Worm (Caenorhabditis elegans) whole organism, young adult: ENCODE results near the gene nhr-97.

Experiments used
- B0035.1 ChIP-seq: sonication (generic microtip); optimal IDR thresholded peaks from 2 replicates; lab custom pipeline; 2016; ENCODE audit warnings: missing genetic modification characterization, mild to moderate bottlenecking, missing compliant biosample characterization, missing genotype, missing genetic modification reagents
- C06A6.2 ChIP-seq: fragments of 200-800 bp; sonication (Bioruptor generic); conservative IDR thresholded peaks from 2 replicates; pipeline ENCODE4 v1.3.6; 2022; ENCODE audit warnings: missing genetic modification characterization, missing compliant biosample characterization
- F23B12.7 ChIP-seq: sonication (generic microtip); optimal IDR thresholded peaks from 2 replicates; lab custom pipeline; 2017; ENCODE audit warnings: missing genetic modification characterization, mild to moderate bottlenecking, missing compliant biosample characterization, antibody characterized with exemption, moderate library complexity; ENCODE audit not compliant: insufficient read depth
- F57C9.4 ChIP-seq: sonication (generic microtip); optimal IDR thresholded peaks from 2 replicates; lab custom pipeline; 2017; ENCODE audit warnings: mild to moderate bottlenecking, missing genetic modification characterization, missing compliant biosample characterization
- K11D2.4 ChIP-seq: fragments of 200-800 bp; sonication (Bioruptor generic); IDR thresholded peaks from 2 replicates; pipeline ENCODE4 v1.3.6; 2022; ENCODE audit warnings: missing genetic modification reagents, missing genetic modification characterization, missing compliant biosample characterization
- Y53F4B.3 ChIP-seq: fragments of 200-800 bp; sonication (Bioruptor generic); IDR thresholded peaks from 2 replicates; pipeline ENCODE4 v1.3.6; 2022; ENCODE audit warnings: missing genetic modification reagents, missing genetic modification characterization, missing compliant biosample characterization
- Y53G8AR.9 ChIP-seq: fragments of 200-800 bp; sonication (Bioruptor generic); conservative IDR thresholded peaks from 2 replicates; pipeline ENCODE4 v1.3.6; 2022; ENCODE audit warnings: missing genetic modification reagents, missing genetic modification characterization, missing compliant biosample characterization
- Y56A3A.18 ChIP-seq: fragments of 200-800 bp; sonication (Bioruptor generic); IDR thresholded peaks from 2 replicates; pipeline ENCODE4 v1.3.6; 2022; ENCODE audit warnings: missing genetic modification reagents, missing genetic modification characterization, missing compliant biosample characterization
- aptf-2 ChIP-seq: fragments of 200-800 bp; sonication (Bioruptor generic); conservative IDR thresholded peaks from 2 replicates; pipeline ENCODE4 v1.3.6; 2022; ENCODE audit warnings: missing genetic modification reagents, missing genetic modification characterization, missing compliant biosample characterization
- bed-1 ChIP-seq: fragments of 200-800 bp; sonication (Bioruptor generic); IDR thresholded peaks from 2 replicates; pipeline ENCODE4 v1.3.6; 2022; ENCODE audit warnings: missing genetic modification reagents, missing genetic modification characterization, missing compliant biosample characterization
- cebp-1 ChIP-seq, 2 experiments: fragments of 200-800 bp in 1 of 2; sonication (Bioruptor generic) in 1 of 2; sonication (generic microtip) in 1 of 2; IDR thresholded peaks in 1 of 2; optimal IDR thresholded peaks in 1 of 2; 2 replicates each; pipeline versions ENCODE4 v1.3.6 to Lab custom; 2017 to 2022; ENCODE audit warnings: missing compliant biosample characterization in 2 of 2, missing genetic modification characterization in 2 of 2, mild to moderate bottlenecking in 1 of 2, missing genetic modification reagents in 1 of 2, moderate library complexity in 1 of 2
- cebp-2 ChIP-seq: fragments of 200-800 bp; sonication (Bioruptor generic); IDR thresholded peaks from 2 replicates; pipeline ENCODE4 v1.3.6; 2022; ENCODE audit warnings: missing genetic modification characterization, missing compliant biosample characterization
- dpl-1 ChIP-seq: fragments of 150-350 bp; optimal IDR thresholded peaks from 2 replicates; lab custom pipeline; 2014; ENCODE audit warnings: missing biosample characterization, missing genetic modification reagents, missing genetic modification characterization
- egl-18 ChIP-seq: fragments of 200-800 bp; sonication (Bioruptor generic); IDR thresholded peaks from 2 replicates; pipeline ENCODE4 v1.3.6; 2022; ENCODE audit warnings: missing genetic modification reagents, missing genetic modification characterization, missing compliant biosample characterization
- ekl-4 ChIP-seq: fragments of 200-800 bp; sonication (Bioruptor generic); IDR thresholded peaks from 2 replicates; pipeline ENCODE4 v1.3.6; 2022; ENCODE audit warnings: missing genetic modification reagents, missing genetic modification characterization, missing compliant biosample characterization
- ets-4 ChIP-seq: fragments of 200-800 bp; sonication (Bioruptor generic); optimal IDR thresholded peaks from 2 replicates; lab custom pipeline; 2018; ENCODE audit warnings: mild to moderate bottlenecking, missing genetic modification characterization, missing compliant biosample characterization
- hlh-26 ChIP-seq: fragments of 200-800 bp; sonication (Bioruptor generic); conservative IDR thresholded peaks from 2 replicates; pipeline ENCODE4 v1.3.6; 2022; ENCODE audit warnings: missing genetic modification reagents, missing genetic modification characterization, missing compliant biosample characterization
- hmg-20 ChIP-seq: fragments of 200-800 bp; sonication (Bioruptor generic); IDR thresholded peaks from 2 replicates; pipeline ENCODE4 v1.3.6; 2022; ENCODE audit warnings: missing genetic modification reagents, missing genetic modification characterization, missing compliant biosample characterization
- lag-1 ChIP-seq: fragments of 200-800 bp; sonication (Bioruptor generic); IDR thresholded peaks from 2 replicates; pipeline ENCODE4 v1.3.6; 2022; ENCODE audit warnings: missing genetic modification reagents, missing genetic modification characterization, missing compliant biosample characterization
- let-607 ChIP-seq, 2 experiments: fragments of 200-800 bp in 1 of 2; sonication (Bioruptor generic) in 1 of 2; sonication (generic microtip) in 1 of 2; optimal IDR thresholded peaks; 2 replicates each; lab custom pipeline; 2016 to 2018; ENCODE audit warnings: mild to moderate bottlenecking in 2 of 2, missing compliant biosample characterization in 2 of 2, missing genetic modification characterization in 2 of 2, moderate library complexity in 2 of 2, missing genotype in 1 of 2
- madf-3 ChIP-seq: fragments of 200-800 bp; sonication (Bioruptor generic); IDR thresholded peaks from 2 replicates; pipeline ENCODE4 v1.3.6; 2022; ENCODE audit warnings: missing genetic modification reagents, missing genetic modification characterization, missing compliant biosample characterization
- mes-4 ChIP-seq: sonication (generic microtip); optimal IDR thresholded peaks from 2 replicates; lab custom pipeline; 2016; ENCODE audit warnings: missing genotype, missing genetic modification characterization, missing compliant biosample characterization
- nfyb-1 ChIP-seq: fragments of 200-800 bp; sonication (Bioruptor generic); IDR thresholded peaks from 2 replicates; pipeline ENCODE4 v1.3.6; 2022; ENCODE audit warnings: missing genetic modification reagents, missing genetic modification characterization, missing compliant biosample characterization
- nhr-27 ChIP-seq: fragments of 200-800 bp; sonication (Bioruptor generic); optimal IDR thresholded peaks from 2 replicates; lab custom pipeline; 2018; ENCODE audit warnings: mild to moderate bottlenecking, missing genetic modification characterization, moderate library complexity, missing compliant biosample characterization
- nhr-90 ChIP-seq: sonication (generic microtip); optimal IDR thresholded peaks from 2 replicates; lab custom pipeline; 2016; ENCODE audit warnings: missing genotype, mild to moderate bottlenecking, missing genetic modification characterization, missing compliant biosample characterization
- sea-2 ChIP-seq: fragments of 200-800 bp; sonication (Bioruptor generic); IDR thresholded peaks from 2 replicates; pipeline ENCODE4 v1.3.6; 2022; ENCODE audit warnings: missing genetic modification characterization, missing compliant biosample characterization
- snpc-3.4 ChIP-seq: sonication (generic microtip); optimal IDR thresholded peaks from 2 replicates; lab custom pipeline; 2017; ENCODE audit warnings: missing genetic modification characterization, mild to moderate bottlenecking, missing compliant biosample characterization, antibody characterized with exemption, moderate library complexity, missing genotype, missing genetic modification reagents
- sptf-2 ChIP-seq: fragments of 200-800 bp; sonication (Bioruptor generic); optimal IDR thresholded peaks from 2 replicates; lab custom pipeline; 2018; ENCODE audit warnings: mild to moderate bottlenecking, missing genetic modification characterization, missing compliant biosample characterization
- tlf-1 ChIP-seq: fragments of 200-800 bp; sonication (Bioruptor generic); optimal IDR thresholded peaks from 2 replicates; lab custom pipeline; 2018; ENCODE audit warnings: mild to moderate bottlenecking, missing genetic modification characterization, missing compliant biosample characterization
- unc-130 ChIP-seq: sonication (generic microtip); optimal IDR thresholded peaks from 2 replicates; lab custom pipeline; 2016; ENCODE audit warnings: missing genetic modification reagents, missing genetic modification characterization, missing compliant biosample characterization
- zfh-2 ChIP-seq: fragments of 200-800 bp; sonication (Bioruptor generic); conservative IDR thresholded peaks from 2 replicates; pipeline ENCODE4 v1.3.6; 2022; ENCODE audit warnings: missing genetic modification reagents, missing genetic modification characterization, missing compliant biosample characterization
- zim-3 ChIP-seq: sonication (generic microtip); optimal IDR thresholded peaks from 2 replicates; lab custom pipeline; 2017; ENCODE audit warnings: mild to moderate bottlenecking, missing genetic modification characterization, moderate library complexity, missing compliant biosample characterization
- ztf-22 ChIP-seq: fragments of 200-800 bp; sonication (Bioruptor generic); optimal IDR thresholded peaks from 2 replicates; lab custom pipeline; 2018; ENCODE audit warnings: mild to moderate bottlenecking, missing genetic modification characterization, moderate library complexity, missing compliant biosample characterization
- ztf-26 ChIP-seq: sonication (generic microtip); optimal IDR thresholded peaks from 2 replicates; lab custom pipeline; 2017; ENCODE audit warnings: missing genetic modification characterization, missing compliant biosample characterization
- ztf-6 ChIP-seq: fragments of 200-800 bp; sonication (Bioruptor generic); IDR thresholded peaks from 2 replicates; pipeline ENCODE4 v1.3.6; 2022; ENCODE audit warnings: missing genetic modification reagents, missing genetic modification characterization, missing compliant biosample characterization

nhr-97 gene

ce11 chrIV:9724948-9725347, 32.5 kb upstream of the nhr-97 start, which contains the start of the genes nhr-138 and C28D4.18:
nhr-138 (plus strand) TSS chrIV:9725251.
C28D4.18 (plus strand) TSS chrIV:9725280.
- TF ChIP-seq ztf-26 (tag; lab: Kevin White, UChicago) (no peak), tlf-1 (no peak), cebp-1 (GFP tag; IDR thresholded peaks at IDR 0.05; lab: Robert Waterston, UW) (no peak), cebp-1 (tag; optimal IDR thresholded peaks at IDR 0.05; lab: Kevin White, UChicago) (no peak), hmg-20 (GFP tag; lab: Robert Waterston, UW) (no peak), B0035.1 (tag; lab: Kevin White, UChicago) (no peak), K11D2.4 (no peak), ets-4 (GFP tag; lab: Kevin White, UChicago) (no peak)

- TF ChIP-seq hmg-20 (GFP tag; lab: Robert Waterston, UW) (no peak), sptf-2 (GFP tag; lab: Kevin White, UChicago) (no peak), ztf-22 (no peak), lag-1 (GFP tag; lab: Robert Waterston, UW) (no peak), nfyb-1 (GFP tag; lab: Robert Waterston, UW) (no peak), Y56A3A.18 (GFP tag; lab: Robert Waterston, UW) (no peak), Y53G8AR.9 (GFP tag; lab: Robert Waterston, UW) (no peak), zim-3 (tag; lab: Kevin White, UChicago) (no peak), sea-2 (GFP tag; lab: Robert Waterston, UW) (no peak), let-607 (tag; optimal IDR thresholded peaks at IDR 0.05; lab: Kevin White, UChicago) (no peak), cebp-2 (GFP tag; lab: Robert Waterston, UW) (no peak), aptf-2 (GFP tag; lab: Robert Waterston, UW) (no peak), dpl-1 (GFP tag; lab: Kevin White, UChicago) (no peak), nhr-27 (tag; lab: Kevin White, UChicago) (no peak), egl-18 (GFP tag; lab: Robert Waterston, UW) (no peak)
These were observed 31.9 kb upstream of the nhr-97 start for ce11 chrIV:9725468-9725985.

- TF ChIP-seq ztf-6 (GFP tag; lab: Robert Waterston, UW) (no peak), unc-130 (GFP tag; lab: Kevin White, UChicago) (no peak), nhr-90 (tag; lab: Kevin White, UChicago) (no peak), madf-3 (no peak), zfh-2 (no peak), F57C9.4 (no peak), ekl-4 (no peak), bed-1 (GFP tag; lab: Robert Waterston, UW) (no peak), hlh-26 (GFP tag; lab: Robert Waterston, UW) (no peak)
These were observed 30.2 kb upstream of the nhr-97 start for ce11 chrIV:9727217-9727616.

- TF ChIP-seq C06A6.2 (no peak), tlf-1 (no peak), F23B12.7 (tag; lab: Kevin White, UChicago) (no peak), snpc-3.4 (tag; lab: Kevin White, UChicago) (no peak), mes-4 (tag; lab: Kevin White, UChicago) (no peak), Y53F4B.3 (GFP tag; lab: Robert Waterston, UW) (no peak), K11D2.4 (no peak), zim-3 (tag; lab: Kevin White, UChicago) (no peak), Y56A3A.18 (GFP tag; lab: Robert Waterston, UW) (no peak)
These were observed 29.1 kb upstream of the nhr-97 start, which contains the start of gene nhr-100 for ce11 chrIV:9728376-9728775. nhr-100 (plus strand) TSS chrIV:9728676.
